Worm (Caenorhabditis elegans) whole organism, young adult: ENCODE results near the gene F54C9.3.

ENCODE experiments used
- K12H6.12 ChIP-seq: fragments of 200-800 bp; sonication (Bioruptor generic); optimal IDR thresholded peaks from 2 replicates; lab custom pipeline; 2018; ENCODE audit warnings: mild to moderate bottlenecking, missing genetic modification characterization, missing compliant biosample characterization
- hsf-1 ChIP-seq: fragments of 200-800 bp; sonication (Bioruptor generic); IDR thresholded peaks from 2 replicates; pipeline ENCODE4 v1.3.6; 2022; ENCODE audit warnings: missing genetic modification reagents, missing genetic modification characterization, missing compliant biosample characterization
- pha-4 ChIP-seq: fragments of 150-350 bp; sonication (generic microtip); optimal IDR thresholded peaks from 2 replicates; lab custom pipeline; 2014; ENCODE audit warnings: missing biosample characterization, missing genetic modification reagents, missing genetic modification characterization
- repo-1 ChIP-seq: sonication (generic microtip); optimal IDR thresholded peaks from 2 replicates; lab custom pipeline; 2017; ENCODE audit warnings: mild to moderate bottlenecking, missing genetic modification characterization, missing compliant biosample characterization
- ztf-22 ChIP-seq: fragments of 200-800 bp; sonication (Bioruptor generic); optimal IDR thresholded peaks from 2 replicates; lab custom pipeline; 2018; ENCODE audit warnings: mild to moderate bottlenecking, missing genetic modification characterization, moderate library complexity, missing compliant biosample characterization

- TF ChIP-seq K12H6.12 (tag; lab: Kevin White, UChicago) = peak; percentile 64
- peak; percentile 57 for TF ChIP-seq pha-4 (tag; lab: Kevin White, UChicago)
- no peak for TF ChIP-seq repo-1 (tag; lab: Kevin White, UChicago)
- TF ChIP-seq hsf-1 = peak; percentile 36; the same call in 1 of the 2 replicates
- TF ChIP-seq ztf-22 (GFP tag; lab: Kevin White, UChicago) = no peak
Observed at ce11 chrII:8569038-8569977, 2.7 kb upstream of the F54C9.3 start, which contains the start of the genes col-38 and rpl-5.
